Fruit fly (Drosophila melanogaster) whole organism, embryonic: Measurements from ENCODE around the gene scramb2.

Experiments
- Aef1 ChIP-seq: fragments of 200-800 bp; sonication (Bioruptor generic); IDR thresholded peaks from 3 replicates; pipeline ENCODE4 v1.3.6; 2022; ENCODE audit warnings: missing biosample characterization, missing genetic modification characterization
- Antp ChIP-seq: fragments of 200-800 bp; sonication (Bioruptor generic); optimal IDR thresholded peaks from 3 replicates; lab custom pipeline; 2016; ENCODE audit warnings: missing biosample characterization, missing genetic modification characterization
- B-H1 ChIP-seq: fragments of 200-800 bp; sonication (Bioruptor generic); IDR thresholded peaks from 3 replicates; pipeline ENCODE4 v1.3.6; 2022; ENCODE audit warnings: missing biosample characterization, missing genetic modification characterization
- CG12299 ChIP-seq: fragments of 200-800 bp; sonication (Bioruptor generic); optimal IDR thresholded peaks from 2 replicates; lab custom pipeline; 2018; ENCODE audit warnings: missing biosample characterization, mild to moderate bottlenecking, missing genetic modification characterization
- CG1233 ChIP-seq: fragments of 200-800 bp; sonication (Bioruptor generic); optimal IDR thresholded peaks from 4 replicates; lab custom pipeline; 2018; ENCODE audit warnings: missing biosample characterization, mild to moderate bottlenecking, missing genetic modification characterization
- CG12769 ChIP-seq: fragments of 200-800 bp; sonication (Bioruptor generic); optimal IDR thresholded peaks from 2 replicates; lab custom pipeline; 2019; ENCODE audit warnings: missing biosample characterization, mild to moderate bottlenecking, missing genetic modification characterization, moderate library complexity
- CG13775 ChIP-seq: fragments of 200-800 bp; sonication (Bioruptor generic); optimal IDR thresholded peaks from 3 replicates; lab custom pipeline; 2017; ENCODE audit warnings: missing biosample characterization, mild to moderate bottlenecking, missing genetic modification characterization
- CG15514 ChIP-seq: fragments of 200-800 bp; sonication (Bioruptor generic); optimal IDR thresholded peaks from 3 replicates; lab custom pipeline; 2017; ENCODE audit warnings: missing biosample characterization, missing genetic modification characterization, mild to moderate bottlenecking, moderate library complexity, missing genetic modification reagents
- CG16779 ChIP-seq: fragments of 200-800 bp; sonication (Bioruptor generic); IDR thresholded peaks from 2 replicates; pipeline ENCODE4 v1.3.6; 2022; ENCODE audit warnings: missing biosample characterization, missing genetic modification characterization
- CG17802 ChIP-seq: fragments of 200-800 bp; sonication (Bioruptor generic); optimal IDR thresholded peaks from 2 replicates; lab custom pipeline; 2018; ENCODE audit warnings: missing biosample characterization, mild to moderate bottlenecking, missing genetic modification characterization, moderate library complexity
- CG2889 ChIP-seq: fragments of 200-800 bp; sonication (Bioruptor generic); IDR thresholded peaks from 3 replicates; pipeline ENCODE4 v1.3.6; 2022; ENCODE audit warnings: missing biosample characterization, missing genetic modification characterization
- CG32532 ChIP-seq: fragments of 200-800 bp; sonication (Bioruptor generic); IDR thresholded peaks from 2 replicates; pipeline ENCODE4 v1.3.6; 2022; ENCODE audit warnings: missing biosample characterization, missing genetic modification characterization
- CG4328 ChIP-seq: fragments of 200-800 bp; sonication (Bioruptor generic); optimal IDR thresholded peaks from 3 replicates; lab custom pipeline; 2017; ENCODE audit warnings: missing biosample characterization, missing genetic modification reagents, missing genetic modification characterization
- CG4404 ChIP-seq: fragments of 200-800 bp; sonication (Bioruptor generic); IDR thresholded peaks from 2 replicates; pipeline ENCODE4 v1.3.6; 2022; ENCODE audit warnings: missing biosample characterization, missing genetic modification characterization
- CG4707 ChIP-seq: fragments of 200-800 bp; sonication (Bioruptor generic); optimal IDR thresholded peaks from 2 replicates; lab custom pipeline; 2018; ENCODE audit warnings: missing biosample characterization, mild to moderate bottlenecking, missing genetic modification characterization, moderate library complexity
- CG5245 ChIP-seq: fragments of 200-800 bp; sonication (Bioruptor generic); optimal IDR thresholded peaks from 3 replicates; lab custom pipeline; 2016; ENCODE audit warnings: missing biosample characterization, missing genetic modification characterization
- CG6813 ChIP-seq: fragments of 200-800 bp; sonication (Bioruptor generic); optimal IDR thresholded peaks from 2 replicates; lab custom pipeline; 2017; ENCODE audit warnings: missing biosample characterization, missing genetic modification characterization, mild to moderate bottlenecking, moderate library complexity, missing genetic modification reagents
- CG7357 ChIP-seq: fragments of 200-800 bp; sonication (Bioruptor generic); IDR thresholded peaks from 3 replicates; pipeline ENCODE4 v1.3.6; 2022; ENCODE audit warnings: missing biosample characterization, missing genetic modification characterization
- CG7372 ChIP-seq: fragments of 200-800 bp; sonication (Bioruptor generic); IDR thresholded peaks from 2 replicates; pipeline ENCODE4 v1.3.6; 2022; ENCODE audit warnings: missing biosample characterization, missing genetic modification characterization
- CG8281 ChIP-seq: fragments of 200-800 bp; sonication (Bioruptor generic); optimal IDR thresholded peaks from 2 replicates; lab custom pipeline; 2018; ENCODE audit warnings: missing biosample characterization, mild to moderate bottlenecking, missing genetic modification characterization, moderate library complexity
- CG8359 ChIP-seq: fragments of 200-800 bp; sonication (Bioruptor generic); optimal IDR thresholded peaks from 2 replicates; lab custom pipeline; 2017; ENCODE audit warnings: missing biosample characterization, mild to moderate bottlenecking, missing genetic modification characterization, borderline replicate concordance
- CG8388 ChIP-seq: fragments of 200-800 bp; sonication (Bioruptor generic); optimal IDR thresholded peaks from 2 replicates; lab custom pipeline; 2019; ENCODE audit warnings: missing biosample characterization, mild to moderate bottlenecking, missing genetic modification characterization, moderate library complexity
- CTCF ChIP-seq: fragments of 200-800 bp; sonication (Bioruptor generic); optimal IDR thresholded peaks from 2 replicates; lab custom pipeline; 2017; ENCODE audit warnings: missing biosample characterization, mild to moderate bottlenecking, missing genetic modification characterization, moderate library complexity
- CoRest ChIP-seq: fragments of 200-800 bp; sonication (Bioruptor generic); optimal IDR thresholded peaks from 3 replicates; lab custom pipeline; 2018; ENCODE audit warnings: missing biosample characterization, mild to moderate bottlenecking, missing genetic modification characterization, moderate library complexity
- Deaf1 ChIP-seq: fragments of 200-800 bp; optimal IDR thresholded peaks from 3 replicates; lab custom pipeline; 2019; ENCODE audit warnings: missing biosample characterization, mild to moderate bottlenecking, missing genetic modification characterization, moderate library complexity
- Elba2 ChIP-seq: fragments of 200-800 bp; sonication (Bioruptor generic); optimal IDR thresholded peaks from 3 replicates; lab custom pipeline; 2016; ENCODE audit warnings: missing biosample characterization, missing genetic modification characterization
- HLH3B ChIP-seq: fragments of 200-800 bp; sonication (Bioruptor generic); IDR thresholded peaks from 2 replicates; pipeline ENCODE4 v1.3.6; 2022; ENCODE audit warnings: missing biosample characterization, missing genetic modification characterization
- Nf-YB ChIP-seq: fragments of 200-800 bp; sonication (Bioruptor generic); optimal IDR thresholded peaks from 3 replicates; lab custom pipeline; 2019; ENCODE audit warnings: missing biosample characterization, mild to moderate bottlenecking, missing genetic modification characterization, moderate library complexity
- Sox100B ChIP-seq: fragments of 200-800 bp; sonication (Bioruptor generic); optimal IDR thresholded peaks from 3 replicates; lab custom pipeline; 2018; ENCODE audit warnings: missing biosample characterization, mild to moderate bottlenecking, missing genetic modification characterization
- Taf1 ChIP-seq: fragments of 200-800 bp; sonication (Bioruptor generic); IDR thresholded peaks from 2 replicates; pipeline ENCODE4 v1.3.6; 2022; ENCODE audit warnings: missing biosample characterization, missing genetic modification characterization
- Trl ChIP-seq, 3 experiments: fragments of >200 bp in 2 of 3; fragments of 200-800 bp in 1 of 3; sonication (Bioruptor generic) in 1 of 3; optimal IDR thresholded peaks; 2 replicates in 1 of 3; 3 replicates in 2 of 3; lab custom pipeline; 2016 to 2017; ENCODE audit warnings: missing biosample characterization in 1 of 3, missing genetic modification characterization in 1 of 3
- Usf ChIP-seq: fragments of 200-800 bp; sonication (Bioruptor generic); optimal IDR thresholded peaks from 2 replicates; lab custom pipeline; 2017; ENCODE audit warnings: missing genotype, missing biosample characterization, missing genetic modification characterization
- ap ChIP-seq: fragments of 200-800 bp; sonication (Bioruptor generic); IDR thresholded peaks from 2 replicates; pipeline ENCODE4 v1.3.6; 2022; ENCODE audit warnings: missing biosample characterization, missing genetic modification characterization
- ara ChIP-seq: fragments of 200-800 bp; sonication (Bioruptor generic); IDR thresholded peaks from 2 replicates; pipeline ENCODE4 v1.3.6; 2022; ENCODE audit warnings: missing biosample characterization, missing genetic modification characterization
- bigmax ChIP-seq: fragments of 200-800 bp; sonication (Bioruptor generic); optimal IDR thresholded peaks from 2 replicates; lab custom pipeline; 2018; ENCODE audit warnings: missing biosample characterization, mild to moderate bottlenecking, missing genetic modification characterization
- cwo ChIP-seq: fragments of 200-800 bp; sonication (Bioruptor generic); optimal IDR thresholded peaks from 3 replicates; lab custom pipeline; 2017; ENCODE audit warnings: missing biosample characterization, missing genetic modification characterization, mild to moderate bottlenecking, moderate library complexity, missing genetic modification reagents
- dmrt11E ChIP-seq: fragments of 200-800 bp; sonication (Bioruptor generic); optimal IDR thresholded peaks from 3 replicates; lab custom pipeline; 2018; ENCODE audit warnings: missing biosample characterization, mild to moderate bottlenecking, missing genetic modification characterization, moderate library complexity
- dysf ChIP-seq: fragments of 200-800 bp; sonication (Bioruptor generic); IDR thresholded peaks from 3 replicates; pipeline ENCODE4 v1.3.6; 2022; ENCODE audit warnings: missing biosample characterization, missing genetic modification characterization
- ems ChIP-seq: fragments of 200-800 bp; sonication (Bioruptor generic); optimal IDR thresholded peaks from 3 replicates; lab custom pipeline; 2016; ENCODE audit warnings: missing biosample characterization, missing genetic modification characterization
- fd96Cb ChIP-seq: fragments of 200-800 bp; sonication (Bioruptor generic); optimal IDR thresholded peaks from 2 replicates; lab custom pipeline; 2018; ENCODE audit warnings: missing biosample characterization, mild to moderate bottlenecking, missing genetic modification characterization, moderate library complexity
- gce ChIP-seq: fragments of 200-800 bp; sonication (Bioruptor generic); IDR thresholded peaks from 3 replicates; pipeline ENCODE4 v1.3.6; 2022; ENCODE audit warnings: missing biosample characterization, missing genetic modification characterization
- ham ChIP-seq: fragments of 200-800 bp; sonication (Bioruptor generic); IDR thresholded peaks from 2 replicates; pipeline ENCODE4 v1.3.6; 2022; ENCODE audit warnings: missing biosample characterization, missing genetic modification characterization
- odd ChIP-seq: fragments of 200-800 bp; sonication (Bioruptor generic); optimal IDR thresholded peaks from 2 replicates; lab custom pipeline; 2017; ENCODE audit warnings: missing biosample characterization, mild to moderate bottlenecking, missing genetic modification characterization
- org-1 ChIP-seq: fragments of 200-800 bp; sonication (Bioruptor generic); optimal IDR thresholded peaks from 2 replicates; lab custom pipeline; 2017; ENCODE audit warnings: missing biosample characterization, missing genetic modification characterization
- otp ChIP-seq: fragments of 200-800 bp; sonication (Bioruptor generic); IDR thresholded peaks from 3 replicates; pipeline ENCODE4, ENCODE4 v1.3.6; 2022; ENCODE audit warnings: missing biosample characterization, missing genetic modification characterization
- sisA ChIP-seq: fragments of 200-800 bp; sonication (Bioruptor generic); IDR thresholded peaks from 2 replicates; pipeline ENCODE4 v1.3.6; 2022; ENCODE audit warnings: missing biosample characterization, missing genetic modification characterization
- ssp ChIP-seq: fragments of 200-800 bp; sonication (Bioruptor generic); IDR thresholded peaks from 2 replicates; pipeline ENCODE4 v1.3.6; 2022; ENCODE audit warnings: missing biosample characterization, missing genetic modification characterization
- zfh2 ChIP-seq: fragments of 200-800 bp; sonication (Bioruptor generic); optimal IDR thresholded peaks from 2 replicates; lab custom pipeline; 2016; ENCODE audit warnings: missing biosample characterization, missing genetic modification characterization

scramb2 gene

dm6 chr3L:3042150-3043049, 4.2 kb downstream of the scramb2 start, which contains the start of gene Prx4 (continued):
- peak; percentile 82 for TF ChIP-seq dysf
- peak; percentile 62 for TF ChIP-seq Taf1 (GFP tag; lab: Robert Waterston, UW)
- peak; percentile 47 for TF ChIP-seq CG8281
- peak; percentile 72 for TF ChIP-seq CG1233 (GFP tag; lab: Kevin White, UChicago)
- TF ChIP-seq Antp (GFP tag; lab: Kevin White, UChicago): peak; percentile 32
- peak; percentile 63 for TF ChIP-seq fd96Cb (tag; lab: Kevin White, UChicago)
- TF ChIP-seq Deaf1 (tag; lab: Kevin White, UChicago): peak; percentile 52
- peak; percentile 51 for TF ChIP-seq ems (GFP tag; lab: Kevin White, UChicago)
- no peak for TF ChIP-seq Elba2
- TF ChIP-seq CG32532: peak; percentile 84
- TF ChIP-seq ham (GFP tag; lab: Robert Waterston, UW): 0 out of 2 replicates have a peak, but pooled peaks have one; percentile 14
- TF ChIP-seq ap (GFP tag; lab: Robert Waterston, UW): peak; percentile 65
- TF ChIP-seq CG8359: no peak
- TF ChIP-seq Nf-YB (GFP tag; lab: Kevin White, UChicago): peak; percentile 28
- TF ChIP-seq CG12769: peak; percentile 64
- no peak for TF ChIP-seq CG4328 (GFP tag; lab: Kevin White, UChicago)
- TF ChIP-seq CTCF: peak; percentile 9
- TF ChIP-seq CG13775 (GFP tag; lab: Kevin White, UChicago): peak; percentile 62
- TF ChIP-seq bigmax (GFP tag; lab: Kevin White, UChicago): no peak
- peak; percentile 65 for TF ChIP-seq CG7372 (GFP tag; lab: Robert Waterston, UW)
- TF ChIP-seq CG17802: peak; percentile 18
- peak; percentile 59; the same call in 1 of the 3 replicates for TF ChIP-seq otp (GFP tag; lab: Robert Waterston, UW)
- TF ChIP-seq CG16779 (GFP tag; lab: Robert Waterston, UW): 0 out of 2 replicates have a peak, but pooled peaks have one; percentile 55
- TF ChIP-seq CG4404 (GFP tag; lab: Robert Waterston, UW): 0 out of 2 replicates have a peak, but pooled peaks have one; percentile 36
- TF ChIP-seq Sox100B: peak; percentile 49
- TF ChIP-seq HLH3B (GFP tag; lab: Robert Waterston, UW): peak; percentile 69
- TF ChIP-seq zfh2 (GFP tag; lab: Kevin White, UChicago): peak; percentile 43
- peak; percentile 63; the same call in 2 of the 3 replicates for TF ChIP-seq B-H1 (GFP tag; lab: Robert Waterston, UW)
- TF ChIP-seq org-1 (GFP tag; lab: Kevin White, UChicago): peak; percentile 64
- peak; percentile 42 for TF ChIP-seq CG12299 (tag; lab: Kevin White, UChicago)
- peak; percentile 39 for TF ChIP-seq CG4707 (GFP tag; lab: Kevin White, UChicago)
- TF ChIP-seq cwo (GFP tag; lab: Kevin White, UChicago): peak; percentile 66
- TF ChIP-seq gce (GFP tag; lab: Robert Waterston, UW): peak; percentile 66; the same call in 2 of the 3 replicates
- peak; percentile 68 for TF ChIP-seq CoRest (tag; lab: Kevin White, UChicago)
- TF ChIP-seq Usf: peak; percentile 33
- TF ChIP-seq Trl (optimal IDR thresholded peaks at IDR 0.05; lab: Kevin White, UChicago): no peak
- peak; percentile 19 for TF ChIP-seq Trl (GFP tag; optimal IDR thresholded peaks at IDR 0.05; lab: Kevin White, UChicago)
- peak; percentile 38 for TF ChIP-seq CG6813
- peak; percentile 74 for TF ChIP-seq CG8388 (GFP tag; lab: Kevin White, UChicago)
- no peak; the same call in 1 of the 2 replicates for TF ChIP-seq ssp
- TF ChIP-seq ara: peak; percentile 60; the same call in 1 of the 2 replicates
- peak; percentile 42 for TF ChIP-seq CG5245 (GFP tag; lab: Kevin White, UChicago)
- peak; percentile 61 for TF ChIP-seq dmrt11E (tag; lab: Kevin White, UChicago)
- TF ChIP-seq CG7357 (GFP tag; lab: Robert Waterston, UW): peak; percentile 44; the same call in 2 of the 3 replicates
- peak; percentile 63; the same call in 1 of the 3 replicates for TF ChIP-seq CG2889 (GFP tag; lab: Robert Waterston, UW)
- peak; percentile 86 for TF ChIP-seq sisA (GFP tag; lab: Robert Waterston, UW)
- peak; percentile 76 for TF ChIP-seq Aef1
- peak; percentile 49 for TF ChIP-seq odd (GFP tag; lab: Kevin White, UChicago)
- TF ChIP-seq CG15514 (GFP tag; lab: Kevin White, UChicago): peak; percentile 42
